Fruit fly (Drosophila melanogaster): ENCODE results near the gene Cpr65Ax2.

DNA sequence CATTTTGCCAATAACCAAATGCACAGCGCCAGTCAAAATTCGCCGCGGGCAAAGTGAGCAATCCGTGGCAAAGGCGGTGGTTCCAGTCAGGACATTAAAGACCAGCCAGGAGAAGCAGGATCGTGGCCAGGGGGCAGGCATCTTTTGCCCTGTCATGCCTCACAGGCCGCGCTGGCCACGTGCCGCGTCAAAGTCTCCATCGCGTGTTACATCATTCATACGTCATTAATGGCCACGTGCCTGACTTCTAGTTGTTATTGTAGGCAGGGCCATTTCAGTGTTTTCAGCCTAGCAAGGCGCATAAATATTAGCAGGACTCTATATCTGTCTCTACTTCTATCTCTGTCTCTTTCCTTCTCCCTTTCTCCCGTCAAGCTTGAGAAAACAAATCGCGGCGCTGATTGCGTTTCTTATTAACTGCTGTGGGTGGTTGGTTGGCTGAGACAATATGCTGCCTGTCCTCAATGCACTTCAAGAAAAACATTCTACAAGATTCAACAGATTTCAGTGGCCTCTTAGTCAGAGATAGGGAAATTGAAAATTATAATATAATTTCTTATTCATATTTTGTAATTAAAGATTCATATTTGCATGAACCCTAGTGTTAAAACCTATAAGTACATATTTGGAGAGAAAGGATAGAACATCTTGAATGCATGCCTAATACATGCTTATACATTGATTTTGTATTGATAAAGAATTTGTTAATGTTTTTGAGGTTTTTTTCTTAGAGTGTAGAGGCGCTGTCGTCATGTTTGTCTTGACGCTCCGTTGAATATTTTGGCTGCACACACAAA, 42.2 kb downstream of the Cpr65Ax2 start:
- no peak for TF ChIP-seq usp (GFP tag; optimal IDR thresholded peaks at IDR 0.05)
- no peak for TF ChIP-seq EcR (GFP tag; optimal IDR thresholded peaks at IDR 0.05)
- TF ChIP-seq CG8478 (optimal IDR thresholded peaks at IDR 0.05): no peak
- TF ChIP-seq Dll (optimal IDR thresholded peaks at IDR 0.05): no peak

Measured in whole organism.